Fruit fly (Drosophila melanogaster) whole organism, pupa: ENCODE results near the gene Zip71B.

ENCODE experiments used
- CG10348 ChIP-seq: fragments of 200-800 bp; sonication (Bioruptor generic); IDR thresholded peaks from 2 replicates; pipeline ENCODE4 v1.3.6; 2022; ENCODE audit warnings: missing biosample characterization, missing genetic modification characterization
- CG12605 ChIP-seq: fragments of 200-800 bp; sonication (Bioruptor generic); IDR thresholded peaks from 2 replicates; pipeline ENCODE4 v1.3.6; 2022; ENCODE audit warnings: missing biosample characterization, missing genetic modification characterization
- CG13204 ChIP-seq: fragments of 200-800 bp; sonication (Bioruptor generic); optimal IDR thresholded peaks from 2 replicates; lab custom pipeline; 2018; ENCODE audit warnings: missing biosample characterization, mild to moderate bottlenecking, missing genetic modification characterization, moderate library complexity
- CG14655 ChIP-seq: fragments of 200-800 bp; sonication (Bioruptor generic); optimal IDR thresholded peaks from 3 replicates; lab custom pipeline; 2017; ENCODE audit warnings: mild to moderate bottlenecking, missing biosample characterization, missing genetic modification reagents, missing genetic modification characterization
- CG15710 ChIP-seq: fragments of 200-800 bp; sonication (Bioruptor generic); optimal IDR thresholded peaks from 2 replicates; lab custom pipeline; 2018; ENCODE audit warnings: missing biosample characterization, mild to moderate bottlenecking, missing genetic modification characterization, moderate library complexity
- CG17806 ChIP-seq: fragments of 200-800 bp; sonication (Bioruptor generic); optimal IDR thresholded peaks from 2 replicates; lab custom pipeline; 2018; ENCODE audit warnings: missing biosample characterization, mild to moderate bottlenecking, missing genetic modification characterization, moderate library complexity
- CG32121 ChIP-seq: fragments of 200-800 bp; sonication (Bioruptor generic); IDR thresholded peaks from 2 replicates; pipeline ENCODE4 v1.3.6; 2022; ENCODE audit warnings: missing biosample characterization, missing genetic modification characterization
- CG34367 ChIP-seq: fragments of 200-800 bp; sonication (Bioruptor generic); optimal IDR thresholded peaks from 2 replicates; lab custom pipeline; 2018; ENCODE audit warnings: missing biosample characterization, mild to moderate bottlenecking, missing genetic modification characterization
- CG4496 ChIP-seq: fragments of 200-800 bp; sonication (Bioruptor generic); IDR thresholded peaks from 3 replicates; pipeline ENCODE4 v1.3.6; 2022; ENCODE audit warnings: missing biosample characterization, missing genetic modification characterization
- CG8159 ChIP-seq: fragments of 200-800 bp; sonication (Bioruptor generic); optimal IDR thresholded peaks from 3 replicates; lab custom pipeline; 2018; ENCODE audit warnings: missing biosample characterization, mild to moderate bottlenecking, missing genetic modification characterization, moderate library complexity
- CG8301 ChIP-seq: fragments of 200-800 bp; sonication (Bioruptor generic); optimal IDR thresholded peaks from 2 replicates; lab custom pipeline; 2018; ENCODE audit warnings: missing biosample characterization, mild to moderate bottlenecking, missing genetic modification characterization
- CG9948 ChIP-seq: fragments of 200-800 bp; sonication (Bioruptor generic); optimal IDR thresholded peaks from 2 replicates; lab custom pipeline; 2018; ENCODE audit warnings: missing biosample characterization, mild to moderate bottlenecking, missing genetic modification characterization, moderate library complexity
- D1 ChIP-seq: fragments of 200-800 bp; sonication (Bioruptor generic); optimal IDR thresholded peaks from 2 replicates; lab custom pipeline; 2018; ENCODE audit warnings: missing biosample characterization, mild to moderate bottlenecking, missing genetic modification characterization, moderate library complexity
- EcR ChIP-seq: fragments of 200-800 bp; sonication (Bioruptor generic); optimal IDR thresholded peaks from 3 replicates; lab custom pipeline; 2019; ENCODE audit warnings: missing biosample characterization, missing genetic modification characterization, mild to moderate bottlenecking, moderate library complexity, missing genetic modification reagents
- Ets98B ChIP-seq: fragments of 200-800 bp; sonication (Bioruptor generic); IDR thresholded peaks from 2 replicates; pipeline ENCODE4 v1.3.6; 2022; ENCODE audit warnings: missing biosample characterization, missing genetic modification characterization
- Pif1A ChIP-seq: fragments of 200-800 bp; sonication (Bioruptor generic); optimal IDR thresholded peaks from 3 replicates; lab custom pipeline; 2016; ENCODE audit warnings: missing biosample characterization, missing genetic modification characterization
- Pif1B ChIP-seq: fragments of 200-800 bp; sonication (Bioruptor generic); optimal IDR thresholded peaks from 3 replicates; lab custom pipeline; 2016; ENCODE audit warnings: missing biosample characterization, missing genetic modification characterization
- Snoo ChIP-seq: fragments of 200-800 bp; sonication (Bioruptor generic); optimal IDR thresholded peaks from 3 replicates; lab custom pipeline; 2017; ENCODE audit warnings: missing biosample characterization, mild to moderate bottlenecking, missing genetic modification characterization, inconsistent platforms
- fd96Ca ChIP-seq: fragments of 200-800 bp; sonication (Bioruptor generic); IDR thresholded peaks from 3 replicates; pipeline ENCODE4 v1.3.6; 2022; ENCODE audit warnings: missing biosample characterization, missing genetic modification characterization
- gl ChIP-seq: fragments of 200-800 bp; sonication (Bioruptor generic); optimal IDR thresholded peaks from 2 replicates; lab custom pipeline; 2018; ENCODE audit warnings: missing biosample characterization, mild to moderate bottlenecking, missing genetic modification characterization
- rn ChIP-seq: fragments of 200-800 bp; sonication (Bioruptor generic); IDR thresholded peaks from 2 replicates; pipeline ENCODE4 v1.3.6; 2022; ENCODE audit warnings: missing biosample characterization, missing genetic modification characterization

Zip71B gene

dm6 chr3L:14956288-14957032 is 35.6 kb upstream of the Zip71B start:
- TF ChIP-seq CG9948 (tag; lab: Kevin White, UChicago) (no peak), CG13204 (GFP tag; lab: Kevin White, UChicago) (no peak), CG32121 (GFP tag; lab: Robert Waterston, UW) (no peak), gl (tag; lab: Kevin White, UChicago) (no peak), CG10348 (GFP tag; lab: Robert Waterston, UW) (no peak), CG14655 (no peak), EcR (no peak), CG8301 (tag; lab: Kevin White, UChicago) (no peak), CG34367 (tag; lab: Kevin White, UChicago) (no peak)

dm6 chr3L:14957033-14957328 is 35.1 kb upstream of the Zip71B start:
- TF ChIP-seq CG32121 (GFP tag; lab: Robert Waterston, UW) (no peak), CG12605 (GFP tag; lab: Robert Waterston, UW) (no peak), Snoo (tag; lab: Kevin White, UChicago) (no peak), CG13204 (GFP tag; lab: Kevin White, UChicago) (no peak), CG17806 (no peak), CG4496 (GFP tag; lab: Robert Waterston, UW) (no peak), fd96Ca (GFP tag; lab: Robert Waterston, UW) (no peak), CG9948 (tag; lab: Kevin White, UChicago) (no peak), Pif1A (GFP tag; lab: Kevin White, UChicago) (no peak), Ets98B (GFP tag; lab: Robert Waterston, UW) (no peak), EcR (no peak), CG34367 (tag; lab: Kevin White, UChicago) (no peak), gl (tag; lab: Kevin White, UChicago) (no peak), Pif1B (GFP tag; lab: Kevin White, UChicago) (no peak), D1 (tag; lab: Kevin White, UChicago) (no peak), CG10348 (GFP tag; lab: Robert Waterston, UW) (no peak)
- TF ChIP-seq, all 21 proteins: peak for 0

dm6 chr3L:14958613-14959327 is 33.3 kb upstream of the Zip71B start:
- TF ChIP-seq CG12605 (GFP tag; lab: Robert Waterston, UW): no peak
- TF ChIP-seq EcR: no peak
- no peak for TF ChIP-seq CG4496 (GFP tag; lab: Robert Waterston, UW)
- no peak for TF ChIP-seq CG9948 (tag; lab: Kevin White, UChicago)
- TF ChIP-seq rn (GFP tag; lab: Robert Waterston, UW): no peak
- TF ChIP-seq CG17806: no peak
- no peak for TF ChIP-seq CG8159
- TF ChIP-seq CG32121 (GFP tag; lab: Robert Waterston, UW): no peak
- TF ChIP-seq gl (tag; lab: Kevin White, UChicago): no peak
- no peak for TF ChIP-seq CG10348 (GFP tag; lab: Robert Waterston, UW)
- no peak for TF ChIP-seq CG34367 (tag; lab: Kevin White, UChicago)
- no peak for TF ChIP-seq Snoo (tag; lab: Kevin White, UChicago)

dm6 chr3L:14960549-14960948 is 31.5 kb upstream of the Zip71B start:
- TF ChIP-seq CG17806: no peak
- TF ChIP-seq, all 21 proteins: peak for 0

dm6 chr3L:14961027-14961426 is 31.1 kb upstream of the Zip71B start:
- TF ChIP-seq Pif1B (GFP tag; lab: Kevin White, UChicago): no peak
- no peak for TF ChIP-seq fd96Ca (GFP tag; lab: Robert Waterston, UW)
- TF ChIP-seq CG4496 (GFP tag; lab: Robert Waterston, UW): no peak
- TF ChIP-seq CG8159: no peak

- TF ChIP-seq D1 (tag; lab: Kevin White, UChicago) (no peak), Ets98B (GFP tag; lab: Robert Waterston, UW) (no peak), CG10348 (GFP tag; lab: Robert Waterston, UW) (no peak), CG15710 (tag; lab: Kevin White, UChicago) (no peak), CG34367 (tag; lab: Kevin White, UChicago) (no peak), EcR (no peak), CG9948 (tag; lab: Kevin White, UChicago) (no peak), Pif1B (GFP tag; lab: Kevin White, UChicago) (no peak)
Measured at dm6 chr3L:14962729-14963128, 29.4 kb upstream of the Zip71B start.

dm6 chr3L:14964862-14965261 is 27.2 kb upstream of the Zip71B start:
- TF ChIP-seq CG10348 (GFP tag; lab: Robert Waterston, UW) (no peak), gl (tag; lab: Kevin White, UChicago) (no peak), CG8301 (tag; lab: Kevin White, UChicago) (no peak), Snoo (tag; lab: Kevin White, UChicago) (no peak), CG32121 (GFP tag; lab: Robert Waterston, UW) (no peak), CG34367 (tag; lab: Kevin White, UChicago) (no peak), CG17806 (no peak), Ets98B (GFP tag; lab: Robert Waterston, UW) (no peak), CG13204 (GFP tag; lab: Kevin White, UChicago) (no peak), CG12605 (GFP tag; lab: Robert Waterston, UW) (no peak), CG8159 (no peak), EcR (no peak), CG14655 (no peak)
